Worm (Caenorhabditis elegans): ENCODE results near the gene Y113G7A.12.

DNA sequence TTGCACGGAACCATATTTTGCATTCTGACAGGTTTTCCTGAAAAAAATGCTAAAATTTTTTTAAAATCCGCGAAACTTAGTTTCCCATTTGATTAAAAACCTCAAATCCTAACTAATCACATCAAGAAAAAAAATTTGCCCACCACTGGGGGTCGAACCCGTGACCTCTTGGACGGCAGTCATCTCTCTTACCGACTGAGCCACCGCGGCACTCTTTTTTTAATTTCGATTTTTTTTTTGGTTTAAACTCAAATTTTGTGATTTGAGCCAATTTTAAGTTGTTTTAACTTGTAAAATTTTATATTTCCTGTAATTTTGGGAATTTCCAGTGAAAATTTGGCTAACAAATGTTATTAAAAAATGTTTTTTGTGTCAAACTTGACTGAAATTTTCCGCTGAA, 22.6 kb upstream of the Y113G7A.12 start:
- no peak for TF ChIP-seq mdl-1 (tag; optimal IDR thresholded peaks at IDR 0.05)
- no peak for TF ChIP-seq unc-62 (GFP tag; optimal IDR thresholded peaks at IDR 0.05)
- TF ChIP-seq F13H6.1 (tag; optimal IDR thresholded peaks at IDR 0.05), result no peak
- no peak for TF ChIP-seq nhr-11 (tag; optimal IDR thresholded peaks at IDR 0.05)
- TF ChIP-seq blmp-1 (tag; optimal IDR thresholded peaks at IDR 0.05; ENCODE audit: insufficient read depth), result no peak
- no peak for TF ChIP-seq nhr-25 (tag; optimal IDR thresholded peaks at IDR 0.05)
- TF ChIP-seq ZK546.5 (tag; optimal IDR thresholded peaks at IDR 0.05), result no peak

All from whole organism, L2 larva.